Worm (Caenorhabditis elegans) whole organism, L4 larva: ENCODE data around the gene C30H6.12.

Experiments
- F10B5.3 ChIP-seq: sonication (generic microtip); optimal IDR thresholded peaks from 2 replicates; lab custom pipeline; 2016; ENCODE audit warnings: mild to moderate bottlenecking, missing genetic modification characterization, missing compliant biosample characterization
- F26F4.8 ChIP-seq: fragments of 200-800 bp; sonication (Bioruptor generic); conservative IDR thresholded peaks from 2 replicates; pipeline ENCODE4 v1.3.6; 2022; ENCODE audit warnings: missing genetic modification characterization, missing compliant biosample characterization
- F44E2.7 ChIP-seq: fragments of 200-800 bp; sonication (Bioruptor generic); IDR thresholded peaks from 2 replicates; pipeline ENCODE4 v2.1.2; 2022; ENCODE audit warnings: missing genetic modification characterization, missing compliant biosample characterization
- T20F7.1 ChIP-seq: fragments of 200-800 bp; sonication (Bioruptor generic); optimal IDR thresholded peaks from 2 replicates; lab custom pipeline; 2018; ENCODE audit warnings: mild to moderate bottlenecking, missing genetic modification characterization, missing compliant biosample characterization
- Y105C5A.15 ChIP-seq: fragments of 200-800 bp; sonication (Bioruptor generic); IDR thresholded peaks from 2 replicates; pipeline ENCODE4 v1.3.6; 2022; ENCODE audit warnings: missing genetic modification characterization, missing compliant biosample characterization
- ZK337.2 ChIP-seq: fragments of 200-800 bp; sonication (Bioruptor generic); IDR thresholded peaks from 2 replicates; pipeline ENCODE4 v1.3.6; 2022; ENCODE audit warnings: missing genetic modification reagents, missing genetic modification characterization, missing compliant biosample characterization
- aly-2 ChIP-seq: sonication (generic microtip); optimal IDR thresholded peaks from 2 replicates; lab custom pipeline; 2018; ENCODE audit warnings: missing biosample characterization, missing genetic modification characterization
- ceh-44 ChIP-seq: fragments of 200-800 bp; sonication (Bioruptor generic); IDR thresholded peaks from 2 replicates; pipeline ENCODE4 v1.3.6; 2022; ENCODE audit warnings: missing genetic modification reagents, missing genetic modification characterization, missing compliant biosample characterization
- ceh-62 ChIP-seq: sonication (generic microtip); optimal IDR thresholded peaks from 2 replicates; lab custom pipeline; 2017; ENCODE audit warnings: missing biosample characterization, missing genetic modification characterization
- ctbp-1 ChIP-seq: fragments of 200-800 bp; sonication (Bioruptor generic); IDR thresholded peaks from 2 replicates; pipeline ENCODE4 v1.3.6; 2022; ENCODE audit warnings: missing genetic modification reagents, missing genetic modification characterization, missing compliant biosample characterization
- daf-16 ChIP-seq, 3 experiments: sonication (generic microtip); optimal IDR thresholded peaks; 2 replicates each; lab custom pipeline; 2016 to 2017; ENCODE audit warnings: missing genetic modification characterization in 3 of 3, missing genetic modification reagents in 3 of 3, mild to moderate bottlenecking in 2 of 3, missing compliant biosample characterization in 2 of 3, missing biosample characterization in 1 of 3, moderate library complexity in 1 of 3
- dmd-8 ChIP-seq: fragments of 200-800 bp; sonication (Bioruptor generic); IDR thresholded peaks from 2 replicates; pipeline ENCODE4 v1.3.6; 2022; ENCODE audit warnings: missing genetic modification characterization, missing compliant biosample characterization
- dmd-9 ChIP-seq: fragments of 200-800 bp; sonication (Bioruptor generic); IDR thresholded peaks from 2 replicates; pipeline ENCODE4 v1.3.6; 2022; ENCODE audit warnings: missing genetic modification reagents, missing genetic modification characterization, missing compliant biosample characterization
- lin-1 ChIP-seq: fragments of 200-800 bp; sonication (Bioruptor generic); IDR thresholded peaks from 2 replicates; pipeline ENCODE4 v1.3.6; 2022; ENCODE audit warnings: missing genetic modification reagents, missing genetic modification characterization, missing compliant biosample characterization
- lin-29 ChIP-seq: fragments of 200-800 bp; sonication (Bioruptor generic); IDR thresholded peaks from 2 replicates; pipeline ENCODE4 v1.3.6; 2022; ENCODE audit warnings: missing genetic modification reagents, missing genetic modification characterization, missing compliant biosample characterization
- nhr-102 ChIP-seq: sonication (generic microtip); optimal IDR thresholded peaks from 2 replicates; lab custom pipeline; 2016; ENCODE audit warnings: mild to moderate bottlenecking, missing genetic modification characterization, moderate library complexity, missing compliant biosample characterization
- nhr-11 ChIP-seq: fragments of 150-350 bp; optimal IDR thresholded peaks from 2 replicates; lab custom pipeline; 2014; ENCODE audit warnings: missing biosample characterization, missing genetic modification characterization
- nhr-111 ChIP-seq: fragments of 200-800 bp; sonication (Bioruptor generic); optimal IDR thresholded peaks from 2 replicates; lab custom pipeline; 2018; ENCODE audit warnings: mild to moderate bottlenecking, missing genetic modification characterization, missing compliant biosample characterization
- sdz-12 ChIP-seq: fragments of 200-800 bp; sonication (Bioruptor generic); optimal IDR thresholded peaks from 2 replicates; lab custom pipeline; 2018; ENCODE audit warnings: mild to moderate bottlenecking, missing genetic modification characterization, missing compliant biosample characterization
- snpc-4 ChIP-seq: fragments of 150-350 bp; optimal IDR thresholded peaks from 2 replicates; lab custom pipeline; 2014; ENCODE audit warnings: missing biosample characterization, missing genetic modification characterization
- spr-1 ChIP-seq: sonication (generic microtip); optimal IDR thresholded peaks from 2 replicates; lab custom pipeline; 2016; ENCODE audit warnings: mild to moderate bottlenecking, missing genetic modification characterization, missing compliant biosample characterization
- unc-130 ChIP-seq: sonication (generic microtip); optimal IDR thresholded peaks from 2 replicates; lab custom pipeline; 2016; ENCODE audit warnings: missing genetic modification reagents, missing genetic modification characterization, missing compliant biosample characterization
- unc-39 ChIP-seq: sonication (generic microtip); optimal IDR thresholded peaks from 2 replicates; lab custom pipeline; 2017; ENCODE audit warnings: missing biosample characterization, missing genetic modification characterization
- unc-62 ChIP-seq, 3 experiments: fragments of 150-350 bp in 1 of 3; sonication (generic microtip); optimal IDR thresholded peaks in 2 of 3; peaks in 1 of 3; 1 replicate in 1 of 3; 2 replicates in 2 of 3; lab custom pipeline; 2014 to 2017; ENCODE audit warnings: missing biosample characterization in 3 of 3, missing genetic modification characterization in 3 of 3, missing genetic modification reagents in 3 of 3, missing genotype in 1 of 3
- zfp-2 ChIP-seq: sonication (generic microtip); optimal IDR thresholded peaks from 2 replicates; lab custom pipeline; 2016; ENCODE audit warnings: mild to moderate bottlenecking, missing genetic modification characterization, missing compliant biosample characterization
- zfp-3 ChIP-seq: fragments of 200-800 bp; sonication (Bioruptor generic); conservative IDR thresholded peaks from 2 replicates; pipeline ENCODE4 v1.3.6; 2022; ENCODE audit warnings: missing genetic modification reagents, missing genetic modification characterization, missing compliant biosample characterization
- zip-11 ChIP-seq: fragments of 200-800 bp; sonication (Bioruptor generic); IDR thresholded peaks from 2 replicates; pipeline ENCODE4 v1.3.6; 2022; ENCODE audit warnings: missing genetic modification characterization, missing compliant biosample characterization
- zip-2 ChIP-seq: fragments of 150-350 bp; optimal IDR thresholded peaks from 2 replicates; lab custom pipeline; 2014; ENCODE audit warnings: missing biosample characterization, missing genetic modification characterization
- ztf-11 ChIP-seq: fragments of 150-350 bp; optimal IDR thresholded peaks from 2 replicates; lab custom pipeline; 2014; ENCODE audit warnings: missing biosample characterization, missing genetic modification characterization
- ztf-7 ChIP-seq: fragments of 150-350 bp; optimal IDR thresholded peaks from 2 replicates; lab custom pipeline; 2014; ENCODE audit warnings: missing biosample characterization, missing genetic modification characterization

Gene C30H6.12

DNA sequence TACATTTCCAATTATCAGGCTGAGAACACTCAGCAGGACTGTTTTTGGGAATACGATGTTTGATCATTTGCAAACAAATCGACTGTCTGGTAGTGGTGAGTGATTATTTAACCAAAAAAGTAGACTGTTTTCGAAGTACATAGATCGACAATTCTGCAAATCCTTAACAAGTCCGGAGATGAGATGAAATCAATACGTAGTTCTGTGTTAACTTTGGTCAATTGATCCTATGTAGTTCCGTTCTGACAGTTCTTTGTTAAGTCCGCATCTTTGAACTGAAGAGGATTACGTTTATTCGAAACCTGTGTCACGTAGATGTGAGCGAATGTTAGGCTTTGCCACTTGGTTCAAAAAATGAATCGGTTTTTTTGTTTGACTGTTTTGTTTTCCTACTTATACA, 31.6 kb upstream of the C30H6.12 start, which contains the start of gene clec-199:
clec-199 (plus strand) TSS at position 301 of the 400 bp plus-strand sequence.
- no peak for TF ChIP-seq nhr-111 (GFP tag; lab: Kevin White, UChicago)
- TF ChIP-seq dmd-9: no peak
- TF ChIP-seq ctbp-1 (GFP tag; lab: Robert Waterston, UW): no peak
- no peak for TF ChIP-seq F10B5.3
- TF ChIP-seq zip-2: no peak
- TF ChIP-seq ztf-7 (tag; lab: Kevin White, UChicago): no peak
- no peak for TF ChIP-seq Y105C5A.15 (GFP tag; lab: Robert Waterston, UW)

DNA sequence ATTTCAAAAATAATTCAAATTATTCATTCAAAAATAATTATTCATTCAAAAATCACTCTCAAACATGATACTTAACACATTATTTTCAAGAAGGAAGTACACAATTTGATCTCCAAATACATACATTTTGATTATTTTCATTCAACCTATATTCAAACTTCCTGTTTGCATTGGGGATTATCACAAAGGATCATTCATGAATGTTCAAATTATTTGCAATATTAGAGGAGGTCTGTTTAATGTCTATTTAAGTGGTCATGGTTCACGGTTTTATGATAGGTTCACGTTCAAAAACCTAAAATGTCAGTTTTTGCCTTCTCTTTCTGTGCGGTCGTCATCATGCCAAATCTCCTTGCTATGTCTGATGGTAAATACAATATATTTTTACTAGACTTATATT, 22.0 kb upstream of the C30H6.12 start, which contains the start of gene clec-202:
clec-202 (plus strand) TSS at position 301 of the 400 bp plus-strand sequence.
- TF ChIP-seq unc-39: no peak
- TF ChIP-seq unc-62 (GFP tag; optimal IDR thresholded peaks at IDR 0.05 in 1 of 2; lab: Kevin White, UChicago): peak in 1 of 2 experiments; percentile 37
- TF ChIP-seq unc-62 (tag; optimal IDR thresholded peaks at IDR 0.05; lab: Kevin White, UChicago): no peak

DNA sequence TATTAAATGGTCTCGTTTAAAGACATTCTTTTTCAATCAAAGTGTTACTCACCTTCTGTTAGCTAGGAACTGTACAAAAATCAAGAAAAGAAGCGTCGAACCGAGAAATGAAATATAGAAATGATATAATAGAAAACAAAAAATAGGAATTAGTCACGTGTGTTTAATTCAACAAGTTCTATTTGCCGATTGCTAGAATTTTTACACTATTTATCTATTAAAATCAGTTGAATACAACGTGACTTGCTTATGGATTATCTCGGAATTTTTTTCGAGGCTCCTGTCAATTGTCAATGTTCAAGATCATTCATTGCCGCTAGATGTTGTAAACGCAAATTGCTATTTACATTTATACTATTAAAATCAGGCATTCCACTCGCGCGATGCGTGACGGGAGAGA, 15.9 kb upstream of the C30H6.12 start, which contains the start of gene zipt-17:
zipt-17 (minus strand) TSS at position 101 of the 400 bp plus-strand sequence.
- TF ChIP-seq dmd-8 (GFP tag; lab: Robert Waterston, UW): no peak
- TF ChIP-seq zfp-2 (tag; lab: Kevin White, UChicago): no peak
- TF ChIP-seq ztf-11 (tag; lab: Kevin White, UChicago): no peak

DNA sequence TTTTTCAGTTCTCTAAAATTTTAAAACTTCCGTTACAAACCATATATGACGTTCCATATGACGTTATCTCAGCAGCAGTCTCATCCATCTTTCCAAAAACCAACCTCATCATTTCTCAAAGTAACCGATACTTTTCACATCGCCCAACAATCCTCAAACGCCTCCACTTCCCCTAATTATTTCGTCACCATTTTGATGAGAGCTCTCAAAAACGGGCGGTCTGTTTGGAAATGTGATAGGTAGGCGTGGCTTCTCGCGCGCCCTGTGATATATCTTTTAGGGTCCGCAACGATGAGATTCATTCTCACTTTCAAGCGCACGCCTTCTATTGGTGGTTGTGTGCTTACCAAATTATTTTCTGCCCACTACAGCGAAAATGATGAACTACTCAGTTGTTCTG, 14.9 kb upstream of the C30H6.12 start, which contains the start of gene trh-1:
trh-1 (plus strand) TSS at position 301 of the 400 bp plus-strand sequence.
- TF ChIP-seq lin-29 (no peak), ceh-44 (no peak), nhr-11 (tag; lab: Kevin White, UChicago) (no peak)

DNA sequence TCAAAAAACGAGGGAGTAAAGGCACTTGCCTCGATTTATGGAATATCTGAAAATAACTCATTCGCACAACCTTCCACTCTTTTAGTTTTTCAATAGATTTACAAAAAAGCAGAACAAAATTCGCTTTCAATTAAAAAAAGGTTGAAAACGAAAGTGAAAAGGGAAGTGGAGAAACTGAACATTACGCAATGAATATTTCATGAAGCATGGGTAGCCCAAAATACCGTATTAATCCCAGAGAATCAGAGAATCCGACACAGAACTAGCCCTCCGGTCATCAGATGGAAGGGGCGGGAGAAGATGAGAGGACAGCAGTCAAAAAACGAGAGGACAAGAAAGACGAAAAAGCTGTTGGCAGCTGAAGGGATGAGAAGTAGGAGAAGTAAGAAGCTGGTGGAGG, 11.7 kb upstream of the C30H6.12 start, which contains the start of gene C30H6.5:
C30H6.5 (plus strand) TSS at position 301 of the 400 bp plus-strand sequence.
- no peak for TF ChIP-seq aly-2 (tag; lab: Kevin White, UChicago)
- TF ChIP-seq ZK337.2 (GFP tag; lab: Robert Waterston, UW): no peak
- no peak for TF ChIP-seq unc-39
- TF ChIP-seq zfp-3 (GFP tag; lab: Robert Waterston, UW): no peak
- TF ChIP-seq Y105C5A.15 (GFP tag; lab: Robert Waterston, UW): no peak
- TF ChIP-seq ztf-11 (tag; lab: Kevin White, UChicago): no peak
- no peak for TF ChIP-seq lin-1 (GFP tag; lab: Robert Waterston, UW)
- no peak for TF ChIP-seq F44E2.7 (GFP tag; lab: Robert Waterston, UW)
- no peak for TF ChIP-seq zip-11 (GFP tag; lab: Robert Waterston, UW)
- TF ChIP-seq ztf-7 (tag; lab: Kevin White, UChicago): no peak
- no peak for TF ChIP-seq F26F4.8
- TF ChIP-seq nhr-102 (tag; lab: Kevin White, UChicago): no peak
- no peak for TF ChIP-seq T20F7.1 (GFP tag; lab: Kevin White, UChicago)

DNA sequence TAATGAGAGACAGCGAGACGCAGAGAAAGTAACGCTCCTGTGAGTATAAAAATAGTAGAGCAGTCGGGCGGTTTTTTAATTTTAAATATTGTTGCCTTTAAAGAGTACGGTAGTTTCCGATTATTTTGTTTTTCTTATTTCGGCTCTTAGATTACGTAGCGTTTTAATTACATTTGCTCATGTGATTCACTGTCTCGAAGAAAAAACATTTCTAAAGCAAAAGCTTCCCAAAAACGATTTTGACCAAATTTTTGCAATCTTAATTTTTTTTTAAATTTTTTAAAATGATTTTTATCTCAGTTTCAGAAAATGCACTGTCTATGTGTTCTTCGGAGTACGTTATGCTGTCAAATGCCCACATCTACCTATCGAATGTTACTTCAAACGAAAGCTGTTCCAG, 7.0 kb upstream of the C30H6.12 start, which contains the start of gene haf-1:
haf-1 (plus strand) TSS at position 301 of the 400 bp plus-strand sequence.
- TF ChIP-seq ceh-62 (tag; lab: Kevin White, UChicago) (no peak), daf-16 (GFP tag; optimal IDR thresholded peaks at IDR 0.05; lab: Kevin White, UChicago) (no peak), daf-16 (tag; optimal IDR thresholded peaks at IDR 0.05; lab: Kevin White, UChicago) (peak; percentile 59), snpc-4 (tag; lab: Kevin White, UChicago) (no peak), spr-1 (no peak), unc-130 (GFP tag; lab: Kevin White, UChicago) (no peak), sdz-12 (GFP tag; lab: Kevin White, UChicago) (no peak)
- TF ChIP-seq, all 104 proteins: peak for 1
